Fruit fly (Drosophila melanogaster) whole organism, pupa: Measurements from ENCODE around the gene CG8838.

Experiments
- CG10348 ChIP-seq: fragments of 200-800 bp; sonication (Bioruptor generic); IDR thresholded peaks from 2 replicates; pipeline ENCODE4 v1.3.6; 2022; ENCODE audit warnings: missing biosample characterization, missing genetic modification characterization
- CG12605 ChIP-seq: fragments of 200-800 bp; sonication (Bioruptor generic); IDR thresholded peaks from 2 replicates; pipeline ENCODE4 v1.3.6; 2022; ENCODE audit warnings: missing biosample characterization, missing genetic modification characterization
- CG13204 ChIP-seq: fragments of 200-800 bp; sonication (Bioruptor generic); optimal IDR thresholded peaks from 2 replicates; lab custom pipeline; 2018; ENCODE audit warnings: missing biosample characterization, mild to moderate bottlenecking, missing genetic modification characterization, moderate library complexity
- CG14655 ChIP-seq: fragments of 200-800 bp; sonication (Bioruptor generic); optimal IDR thresholded peaks from 3 replicates; lab custom pipeline; 2017; ENCODE audit warnings: mild to moderate bottlenecking, missing biosample characterization, missing genetic modification reagents, missing genetic modification characterization
- CG15710 ChIP-seq: fragments of 200-800 bp; sonication (Bioruptor generic); optimal IDR thresholded peaks from 2 replicates; lab custom pipeline; 2018; ENCODE audit warnings: missing biosample characterization, mild to moderate bottlenecking, missing genetic modification characterization, moderate library complexity
- CG17806 ChIP-seq: fragments of 200-800 bp; sonication (Bioruptor generic); optimal IDR thresholded peaks from 2 replicates; lab custom pipeline; 2018; ENCODE audit warnings: missing biosample characterization, mild to moderate bottlenecking, missing genetic modification characterization, moderate library complexity
- CG32121 ChIP-seq: fragments of 200-800 bp; sonication (Bioruptor generic); IDR thresholded peaks from 2 replicates; pipeline ENCODE4 v1.3.6; 2022; ENCODE audit warnings: missing biosample characterization, missing genetic modification characterization
- CG34367 ChIP-seq: fragments of 200-800 bp; sonication (Bioruptor generic); optimal IDR thresholded peaks from 2 replicates; lab custom pipeline; 2018; ENCODE audit warnings: missing biosample characterization, mild to moderate bottlenecking, missing genetic modification characterization
- CG4496 ChIP-seq: fragments of 200-800 bp; sonication (Bioruptor generic); IDR thresholded peaks from 3 replicates; pipeline ENCODE4 v1.3.6; 2022; ENCODE audit warnings: missing biosample characterization, missing genetic modification characterization
- CG8159 ChIP-seq: fragments of 200-800 bp; sonication (Bioruptor generic); optimal IDR thresholded peaks from 3 replicates; lab custom pipeline; 2018; ENCODE audit warnings: missing biosample characterization, mild to moderate bottlenecking, missing genetic modification characterization, moderate library complexity
- CG8301 ChIP-seq: fragments of 200-800 bp; sonication (Bioruptor generic); optimal IDR thresholded peaks from 2 replicates; lab custom pipeline; 2018; ENCODE audit warnings: missing biosample characterization, mild to moderate bottlenecking, missing genetic modification characterization
- CG9948 ChIP-seq: fragments of 200-800 bp; sonication (Bioruptor generic); optimal IDR thresholded peaks from 2 replicates; lab custom pipeline; 2018; ENCODE audit warnings: missing biosample characterization, mild to moderate bottlenecking, missing genetic modification characterization, moderate library complexity
- D1 ChIP-seq: fragments of 200-800 bp; sonication (Bioruptor generic); optimal IDR thresholded peaks from 2 replicates; lab custom pipeline; 2018; ENCODE audit warnings: missing biosample characterization, mild to moderate bottlenecking, missing genetic modification characterization, moderate library complexity
- EcR ChIP-seq: fragments of 200-800 bp; sonication (Bioruptor generic); optimal IDR thresholded peaks from 3 replicates; lab custom pipeline; 2019; ENCODE audit warnings: missing biosample characterization, missing genetic modification characterization, mild to moderate bottlenecking, moderate library complexity, missing genetic modification reagents
- Ets98B ChIP-seq: fragments of 200-800 bp; sonication (Bioruptor generic); IDR thresholded peaks from 2 replicates; pipeline ENCODE4 v1.3.6; 2022; ENCODE audit warnings: missing biosample characterization, missing genetic modification characterization
- Pif1A ChIP-seq: fragments of 200-800 bp; sonication (Bioruptor generic); optimal IDR thresholded peaks from 3 replicates; lab custom pipeline; 2016; ENCODE audit warnings: missing biosample characterization, missing genetic modification characterization
- Pif1B ChIP-seq: fragments of 200-800 bp; sonication (Bioruptor generic); optimal IDR thresholded peaks from 3 replicates; lab custom pipeline; 2016; ENCODE audit warnings: missing biosample characterization, missing genetic modification characterization
- Snoo ChIP-seq: fragments of 200-800 bp; sonication (Bioruptor generic); optimal IDR thresholded peaks from 3 replicates; lab custom pipeline; 2017; ENCODE audit warnings: missing biosample characterization, mild to moderate bottlenecking, missing genetic modification characterization, inconsistent platforms
- fd96Ca ChIP-seq: fragments of 200-800 bp; sonication (Bioruptor generic); IDR thresholded peaks from 3 replicates; pipeline ENCODE4 v1.3.6; 2022; ENCODE audit warnings: missing biosample characterization, missing genetic modification characterization
- gl ChIP-seq: fragments of 200-800 bp; sonication (Bioruptor generic); optimal IDR thresholded peaks from 2 replicates; lab custom pipeline; 2018; ENCODE audit warnings: missing biosample characterization, mild to moderate bottlenecking, missing genetic modification characterization
- rn ChIP-seq: fragments of 200-800 bp; sonication (Bioruptor generic); IDR thresholded peaks from 2 replicates; pipeline ENCODE4 v1.3.6; 2022; ENCODE audit warnings: missing biosample characterization, missing genetic modification characterization

The CG8838 gene

DNA sequence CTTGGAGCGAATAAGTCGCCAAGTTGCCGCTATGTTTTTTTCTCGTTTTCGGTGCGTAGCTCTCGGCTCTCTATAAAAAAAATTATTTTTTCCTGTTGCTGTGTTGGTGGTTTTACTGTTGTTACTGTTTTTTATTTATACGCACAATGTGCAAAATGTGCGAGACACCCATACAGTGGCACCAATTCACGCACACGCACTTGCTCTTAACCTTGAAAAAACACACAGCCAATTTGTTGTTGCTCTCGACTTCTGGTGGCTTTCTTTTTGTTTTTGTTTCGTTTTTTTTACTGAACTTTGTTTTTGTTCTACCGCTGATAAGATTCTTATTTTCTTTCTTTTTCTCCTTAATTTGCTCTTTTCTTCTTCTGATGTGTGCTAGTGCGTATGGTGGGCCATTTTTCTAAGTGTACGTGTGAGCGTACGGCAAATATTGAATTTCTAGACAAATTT is 1.2 kb upstream of the CG8838 start:
- peak; percentile 96 for TF ChIP-seq CG13204 (GFP tag; lab: Kevin White, UChicago)
- TF ChIP-seq Ets98B (GFP tag; lab: Robert Waterston, UW) = 0 out of 2 replicates have a peak, but pooled peaks have one; percentile 22
- 0 out of 2 replicates have a peak, but pooled peaks have one; percentile 54 for TF ChIP-seq CG12605 (GFP tag; lab: Robert Waterston, UW)
- peak; percentile 81 for TF ChIP-seq CG15710 (tag; lab: Kevin White, UChicago)
- no peak for TF ChIP-seq rn (GFP tag; lab: Robert Waterston, UW)
- TF ChIP-seq CG34367 = peak; percentile 80
- TF ChIP-seq CG4496 = peak; percentile 52; the same call in 2 of the 3 replicates
- peak; percentile 83 for TF ChIP-seq Pif1A
- TF ChIP-seq CG10348 (GFP tag; lab: Robert Waterston, UW) = no peak
- TF ChIP-seq CG14655 (GFP tag; lab: Kevin White, UChicago) = no peak
- TF ChIP-seq Snoo (tag; lab: Kevin White, UChicago) = peak; percentile 20
- peak; percentile 82 for TF ChIP-seq CG8159 (tag; lab: Kevin White, UChicago)
- peak; percentile 52 for TF ChIP-seq CG32121 (GFP tag; lab: Robert Waterston, UW)
- TF ChIP-seq EcR (GFP tag; lab: Kevin White, UChicago) = peak; percentile 78
- TF ChIP-seq Pif1B (GFP tag; lab: Kevin White, UChicago) = peak; percentile 70
- peak; percentile 91 for TF ChIP-seq gl (tag; lab: Kevin White, UChicago)
- peak; percentile 31 for TF ChIP-seq CG8301
- TF ChIP-seq D1 = no peak
- 0 out of 3 replicates have a peak, but pooled peaks have one; percentile 16 for TF ChIP-seq fd96Ca
- peak; percentile 72 for TF ChIP-seq CG9948 (tag; lab: Kevin White, UChicago)
- peak; percentile 74 for TF ChIP-seq CG17806

DNA sequence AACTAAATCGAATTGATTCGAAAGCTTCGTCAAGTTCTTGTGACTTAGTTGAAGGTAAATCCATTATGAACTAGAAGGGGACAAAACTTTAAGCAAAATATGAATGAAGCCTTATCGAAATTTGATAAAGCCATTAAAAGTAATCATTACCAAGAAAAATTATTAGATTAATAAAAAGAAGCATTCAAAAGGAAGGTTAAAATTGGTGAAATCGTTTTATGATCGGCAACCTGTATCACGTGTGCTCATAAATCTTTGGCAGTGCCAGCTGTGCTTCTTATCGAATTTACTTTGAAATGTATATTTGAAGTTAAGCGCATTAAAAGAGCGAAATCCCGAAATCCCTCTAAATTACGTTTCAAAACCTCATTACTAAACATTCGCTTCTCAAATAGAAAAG is 4.4 kb downstream of the CG8838 start:
- TF ChIP-seq CG10348 (GFP tag; lab: Robert Waterston, UW) = no peak
- TF ChIP-seq rn (GFP tag; lab: Robert Waterston, UW) = no peak
- no peak for TF ChIP-seq D1
- no peak for TF ChIP-seq CG9948 (tag; lab: Kevin White, UChicago)
- no peak for TF ChIP-seq Pif1A
- no peak for TF ChIP-seq CG4496
- no peak for TF ChIP-seq Ets98B (GFP tag; lab: Robert Waterston, UW)
- no peak for TF ChIP-seq Snoo (tag; lab: Kevin White, UChicago)
- no peak for TF ChIP-seq CG17806

DNA sequence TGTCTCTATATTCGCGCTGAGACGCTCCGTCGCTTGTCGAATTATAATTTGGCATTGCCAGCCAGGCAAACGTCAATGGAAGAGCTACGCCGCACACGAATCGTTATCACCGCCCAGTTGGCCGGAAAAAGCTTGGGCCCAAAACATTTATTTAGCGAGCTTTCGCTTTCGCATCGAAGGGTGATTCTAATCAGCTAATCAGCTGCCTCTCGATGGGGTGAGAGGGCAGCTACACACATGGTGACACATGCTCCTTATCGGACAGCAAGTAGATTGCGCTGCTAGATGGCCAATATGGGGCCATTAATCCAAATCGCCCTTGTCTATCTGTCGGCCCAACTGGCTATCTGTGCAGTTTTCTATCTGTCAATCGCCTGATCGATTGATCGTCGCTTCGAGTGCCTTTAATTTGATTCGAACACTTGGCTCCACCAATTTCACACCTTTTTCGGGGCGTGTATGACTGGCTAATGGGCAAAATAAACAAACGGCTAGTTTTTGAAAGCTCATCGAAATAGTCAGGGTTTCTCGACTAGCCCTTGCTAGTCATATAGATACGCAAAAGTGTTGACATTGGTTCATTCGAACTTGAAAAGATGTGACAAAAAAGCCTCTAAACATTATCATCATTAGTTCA is 8.7 kb downstream of the CG8838 start:
- TF ChIP-seq gl (tag; lab: Kevin White, UChicago) (no peak), CG15710 (tag; lab: Kevin White, UChicago) (no peak), Pif1A (no peak), fd96Ca (no peak), CG9948 (tag; lab: Kevin White, UChicago) (no peak), EcR (GFP tag; lab: Kevin White, UChicago) (no peak), CG17806 (no peak)
- TF ChIP-seq, all 21 proteins: peak for 0

- TF ChIP-seq D1 (no peak), Pif1A (no peak), CG4496 (no peak), CG8159 (tag; lab: Kevin White, UChicago) (no peak), CG32121 (GFP tag; lab: Robert Waterston, UW) (no peak), Snoo (tag; lab: Kevin White, UChicago) (no peak), Pif1B (GFP tag; lab: Kevin White, UChicago) (no peak), CG13204 (GFP tag; lab: Kevin White, UChicago) (no peak), CG10348 (GFP tag; lab: Robert Waterston, UW) (no peak), CG14655 (GFP tag; lab: Kevin White, UChicago) (no peak), CG17806 (no peak), rn (GFP tag; lab: Robert Waterston, UW) (no peak), Ets98B (GFP tag; lab: Robert Waterston, UW) (no peak), fd96Ca (no peak), CG8301 (no peak)
- TF ChIP-seq, all 21 proteins: peak for 0
Measured at dm6 chr2L:3368425-3368824, 11.0 kb downstream of the CG8838 start.

- TF ChIP-seq rn (GFP tag; lab: Robert Waterston, UW) (no peak), fd96Ca (no peak), CG4496 (no peak), CG14655 (GFP tag; lab: Kevin White, UChicago) (no peak), Pif1A (no peak), Snoo (tag; lab: Kevin White, UChicago) (no peak), CG34367 (no peak), CG8301 (no peak), CG32121 (GFP tag; lab: Robert Waterston, UW) (no peak), CG17806 (no peak), D1 (no peak)
Measured at dm6 chr2L:3369083-3369653, 11.7 kb downstream of the CG8838 start.

DNA sequence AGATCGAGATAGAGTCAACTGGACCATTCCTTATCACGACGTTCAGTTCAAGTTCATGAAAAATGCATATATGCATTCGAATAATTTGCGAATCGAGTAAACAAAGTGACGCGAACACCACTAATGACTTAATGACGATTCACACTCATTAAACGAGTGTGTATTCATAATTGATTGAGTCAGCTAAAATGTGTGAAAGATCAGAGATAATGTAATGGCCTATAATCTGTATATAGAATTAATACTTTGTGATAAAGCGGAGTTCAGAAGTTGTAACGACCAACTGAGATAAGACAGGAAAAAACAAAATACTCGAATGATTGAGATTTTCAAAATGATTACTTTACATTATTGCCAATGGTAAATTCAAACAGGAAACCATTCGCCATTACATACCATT is 12.4 kb downstream of the CG8838 start:
- TF ChIP-seq CG13204 (GFP tag; lab: Kevin White, UChicago) = no peak
- peak; percentile 42 for TF ChIP-seq EcR (GFP tag; lab: Kevin White, UChicago)
- no peak for TF ChIP-seq CG9948 (tag; lab: Kevin White, UChicago)
- no peak for TF ChIP-seq CG12605 (GFP tag; lab: Robert Waterston, UW)
